Worm (Caenorhabditis elegans): ENCODE results near the gene Y56A3A.33.

Y56A3A.33 gene

DNA sequence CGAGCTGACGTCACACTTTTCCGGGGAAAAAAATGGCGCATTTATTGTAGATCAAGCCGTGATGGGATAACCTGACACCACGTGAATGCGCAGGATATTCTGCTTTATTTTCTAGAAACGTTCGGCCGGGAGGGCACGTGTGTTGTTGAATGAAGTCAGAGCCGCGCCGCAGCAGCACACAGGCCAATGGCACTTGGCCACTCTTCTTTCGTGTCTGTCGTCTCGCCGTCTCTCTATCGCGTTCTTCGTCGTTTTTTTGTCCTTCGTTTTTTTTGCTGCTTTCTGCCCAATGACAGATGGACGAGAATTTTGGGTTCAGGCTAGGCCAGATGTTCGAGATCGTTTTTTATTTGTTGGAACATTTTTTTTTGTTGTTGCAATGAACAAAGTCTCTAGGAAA is 21.2 kb downstream of the Y56A3A.33 start:
- TF ChIP-seq dve-1 (tag; optimal IDR thresholded peaks at IDR 0.05; ENCODE audit: insufficient read depth) (peak; percentile 23), dmd-6 (GFP tag; IDR thresholded peaks at IDR 0.05) (peak; percentile 48; the same call in 1 of the 2 replicates), unc-62 (GFP tag; optimal IDR thresholded peaks at IDR 0.05 in 1 of 2) (peak in 1 of 2 experiments; percentile 80), unc-62 (tag; optimal IDR thresholded peaks at IDR 0.05) (no peak), hlh-11 (tag; optimal IDR thresholded peaks at IDR 0.05) (peak; percentile 64), lin-13 (GFP tag; optimal IDR thresholded peaks at IDR 0.05) (peak; percentile 52), nhr-48 (tag; optimal IDR thresholded peaks at IDR 0.05) (no peak), zfp-2 (tag; optimal IDR thresholded peaks at IDR 0.05) (no peak), nhr-28 (tag; optimal IDR thresholded peaks at IDR 0.05) (peak; percentile 42), mes-2 (tag; optimal IDR thresholded peaks at IDR 0.05; ENCODE audit: poor library complexity, severe bottlenecking) (peak; percentile 70), php-3 (GFP tag; IDR thresholded peaks at IDR 0.05) (no peak), nhr-77 (tag; optimal IDR thresholded peaks at IDR 0.05) (peak; percentile 34), ctbp-1 (GFP tag; IDR thresholded peaks at IDR 0.05) (0 out of 2 replicates have a peak, but pooled peaks have one; percentile 38), hmg-1.1 (GFP tag; IDR thresholded peaks at IDR 0.05) (peak; percentile 76), mxl-3 (GFP tag; optimal IDR thresholded peaks at IDR 0.05) (peak; percentile 89), dmd-8 (GFP tag; IDR thresholded peaks at IDR 0.05) (0 out of 2 replicates have a peak, but pooled peaks have one; percentile 47), rbr-2 (tag; optimal IDR thresholded peaks at IDR 0.05) (peak; percentile 42), egl-27 (tag; optimal IDR thresholded peaks at IDR 0.05) (no peak), dpl-1 (GFP tag; optimal IDR thresholded peaks at IDR 0.05) (peak; percentile 36), hlh-30 (tag; optimal IDR thresholded peaks at IDR 0.05; ENCODE audit: insufficient read depth) (peak; percentile 87), nhr-6 (tag; optimal IDR thresholded peaks at IDR 0.05) (peak; percentile 6), mep-1 (tag; optimal IDR thresholded peaks at IDR 0.05) (peak; percentile 65), hif-1 (tag; optimal IDR thresholded peaks at IDR 0.05) (peak in 1 of 2 experiments; percentile 53), mdl-1 (tag; optimal IDR thresholded peaks at IDR 0.05) (peak; percentile 30 to 83), lir-3 (tag; optimal IDR thresholded peaks at IDR 0.05) (no peak), set-16 (GFP tag; IDR thresholded peaks at IDR 0.05) (peak; percentile 24; the same call in 1 of the 2 replicates), fkh-10 (GFP tag; optimal IDR thresholded peaks at IDR 0.05) (no peak), lsy-2 (tag; optimal IDR thresholded peaks at IDR 0.05) (peak in 1 of 2 experiments; percentile 65)

DNA sequence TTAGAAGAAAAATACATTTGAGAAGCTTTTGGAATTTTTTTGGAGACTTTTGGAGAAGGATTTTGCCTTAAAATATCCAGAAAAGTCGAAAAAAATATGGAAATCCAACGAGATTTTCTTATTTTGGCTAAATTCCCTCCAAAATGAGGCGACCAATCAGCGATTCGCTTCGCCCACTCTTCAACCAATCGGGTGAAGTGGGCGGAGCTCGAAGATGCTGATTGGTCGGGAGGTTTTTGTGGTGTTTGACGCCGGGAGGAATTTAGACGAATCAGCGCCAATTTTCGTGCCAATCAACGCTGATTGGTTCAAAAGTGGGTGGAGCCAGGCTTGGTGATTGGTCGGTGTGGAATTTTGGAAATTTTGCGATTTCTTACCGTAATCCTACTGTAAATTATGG is 22.0 kb downstream of the Y56A3A.33 start:
- no peak for TF ChIP-seq mxl-3 (GFP tag; optimal IDR thresholded peaks at IDR 0.05)
- peak; percentile 94 for TF ChIP-seq aha-1 (tag)
- TF ChIP-seq ces-1 (GFP tag; optimal IDR thresholded peaks at IDR 0.05), result no peak

DNA sequence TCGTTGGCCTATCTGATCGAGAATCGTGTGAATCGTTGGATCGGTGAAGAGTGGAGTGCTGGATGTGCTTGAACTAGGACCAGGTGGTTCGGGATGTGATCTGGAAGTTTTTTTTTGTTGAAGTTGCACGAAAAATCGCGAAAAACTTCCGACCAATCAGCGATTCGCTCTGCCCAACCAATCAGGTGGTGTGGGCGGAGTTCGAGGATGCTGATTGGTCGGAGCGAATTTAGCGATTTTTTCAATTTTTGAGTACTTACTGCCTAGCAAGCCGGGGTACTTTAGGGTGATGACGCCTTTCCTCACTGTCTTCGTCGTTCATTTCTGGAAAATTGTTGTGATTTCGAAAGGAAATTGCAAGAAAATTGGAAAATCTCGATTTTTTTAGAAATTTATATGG is 24.0 kb downstream of the Y56A3A.33 start, which contains the start of gene Y56A3A.30:
Gene Y56A3A.30, minus strand, starts transcription at position 324 of the 400 bp plus-strand sequence.
- TF ChIP-seq daf-8 (GFP tag; IDR thresholded peaks at IDR 0.05), result no peak
- TF ChIP-seq php-3 (GFP tag; IDR thresholded peaks at IDR 0.05), result no peak
- no peak for TF ChIP-seq egl-43 (GFP tag; IDR thresholded peaks at IDR 0.05)
- no peak for TF ChIP-seq ceh-62 (tag; optimal IDR thresholded peaks at IDR 0.05)
- no peak for TF ChIP-seq lin-38 (GFP tag; IDR thresholded peaks at IDR 0.05)
- TF ChIP-seq nhr-6 (tag; optimal IDR thresholded peaks at IDR 0.05), result no peak
- no peak for TF ChIP-seq F10B5.3 (tag; optimal IDR thresholded peaks at IDR 0.05)
- TF ChIP-seq lin-29 (GFP tag; IDR thresholded peaks at IDR 0.05), result no peak
- TF ChIP-seq dve-1 (tag; optimal IDR thresholded peaks at IDR 0.05; ENCODE audit: insufficient read depth), result no peak
- no peak for TF ChIP-seq dmd-6 (GFP tag; IDR thresholded peaks at IDR 0.05)
- TF ChIP-seq dmd-8 (GFP tag; IDR thresholded peaks at IDR 0.05), result no peak
- TF ChIP-seq ama-1 (optimal IDR thresholded peaks at IDR 0.05), result no peak
- no peak for TF ChIP-seq T26A8.4 (GFP tag; IDR thresholded peaks at IDR 0.05)
- TF ChIP-seq jun-1 (tag; optimal IDR thresholded peaks at IDR 0.05), result no peak
- no peak for TF ChIP-seq ceh-20 (GFP tag; IDR thresholded peaks at IDR 0.05)
- no peak for TF ChIP-seq Y105C5A.15 (GFP tag; IDR thresholded peaks at IDR 0.05)
- TF ChIP-seq unc-39 (tag; optimal IDR thresholded peaks at IDR 0.05), result no peak
- TF ChIP-seq pqm-1 (tag; optimal IDR thresholded peaks at IDR 0.05), result no peak
